Fruit fly (Drosophila melanogaster) whole organism, embryonic: ENCODE measurements around the gene Prp3.
A peak's percentile ranks its signal among the peaks of the same experiment; 100 is the strongest.

Source experiments
- Aef1 ChIP-seq: fragments of 200-800 bp; sonication (Bioruptor generic); IDR thresholded peaks from 3 replicates; pipeline ENCODE4 v1.3.6; 2022; ENCODE audit warnings: missing biosample characterization, missing genetic modification characterization
- CG10274 ChIP-seq: fragments of 200-800 bp; sonication (Bioruptor generic); optimal IDR thresholded peaks from 3 replicates; lab custom pipeline; 2017; ENCODE audit warnings: missing biosample characterization, mild to moderate bottlenecking, missing genetic modification characterization
- CG10321 ChIP-seq: fragments of 200-800 bp; sonication (Bioruptor generic); IDR thresholded peaks from 2 replicates; pipeline ENCODE4 v1.3.6; 2022; ENCODE audit warnings: missing biosample characterization, missing genetic modification characterization
- CG10431 ChIP-seq: fragments of 200-800 bp; sonication (Bioruptor generic); optimal IDR thresholded peaks from 3 replicates; lab custom pipeline; 2018; ENCODE audit warnings: missing biosample characterization, mild to moderate bottlenecking, missing genetic modification characterization
- CG10654 ChIP-seq: fragments of 200-800 bp; sonication (Bioruptor generic); optimal IDR thresholded peaks from 2 replicates; lab custom pipeline; 2016; ENCODE audit warnings: missing biosample characterization, missing genetic modification characterization
- CG14710 ChIP-seq: fragments of 200-800 bp; sonication (Bioruptor generic); optimal IDR thresholded peaks from 3 replicates; lab custom pipeline; 2019; ENCODE audit warnings: missing biosample characterization, mild to moderate bottlenecking, missing genetic modification characterization, moderate library complexity
- CG16779 ChIP-seq: fragments of 200-800 bp; sonication (Bioruptor generic); IDR thresholded peaks from 2 replicates; pipeline ENCODE4 v1.3.6; 2022; ENCODE audit warnings: missing biosample characterization, missing genetic modification characterization
- CG30431 ChIP-seq: fragments of 200-800 bp; sonication (Bioruptor generic); optimal IDR thresholded peaks from 2 replicates; lab custom pipeline; 2017; ENCODE audit warnings: missing biosample characterization, missing genetic modification characterization
- CG33557 ChIP-seq: fragments of 200-800 bp; sonication (Bioruptor generic); optimal IDR thresholded peaks from 2 replicates; lab custom pipeline; 2019; ENCODE audit warnings: missing biosample characterization, mild to moderate bottlenecking, missing genetic modification characterization, moderate library complexity
- CG3407 ChIP-seq: fragments of 200-800 bp; sonication (Bioruptor generic); optimal IDR thresholded peaks from 2 replicates; lab custom pipeline; 2018; ENCODE audit warnings: missing biosample characterization, mild to moderate bottlenecking, missing genetic modification characterization
- CG34224 ChIP-seq: fragments of 200-800 bp; sonication (Bioruptor generic); IDR thresholded peaks from 3 replicates; pipeline ENCODE4 v1.3.6; 2022; ENCODE audit warnings: missing biosample characterization, missing genetic modification characterization; ENCODE audit not compliant: partially characterized antibody
- CG3838 ChIP-seq: fragments of 200-800 bp; sonication (Bioruptor generic); optimal IDR thresholded peaks from 3 replicates; lab custom pipeline; 2016; ENCODE audit warnings: missing biosample characterization, missing genetic modification characterization
- CG4617 ChIP-seq: fragments of 200-800 bp; sonication (Bioruptor generic); optimal IDR thresholded peaks from 3 replicates; lab custom pipeline; 2016; ENCODE audit warnings: missing biosample characterization, missing genetic modification characterization, borderline replicate concordance
- CG5245 ChIP-seq: fragments of 200-800 bp; sonication (Bioruptor generic); optimal IDR thresholded peaks from 3 replicates; lab custom pipeline; 2016; ENCODE audit warnings: missing biosample characterization, missing genetic modification characterization
- CG6689 ChIP-seq: fragments of 200-800 bp; sonication (Bioruptor generic); IDR thresholded peaks from 2 replicates; pipeline ENCODE4 v1.3.6; 2022; ENCODE audit warnings: missing biosample characterization, missing genetic modification characterization
- CG6765 ChIP-seq: fragments of 200-800 bp; sonication (Bioruptor generic); optimal IDR thresholded peaks from 3 replicates; lab custom pipeline; 2017; ENCODE audit warnings: missing biosample characterization, mild to moderate bottlenecking, missing genetic modification characterization
- CG8478 ChIP-seq: fragments of >200 bp; optimal IDR thresholded peaks from 2 replicates; lab custom pipeline; 2018
- CG9609 ChIP-seq: fragments of 200-800 bp; sonication (Bioruptor generic); optimal IDR thresholded peaks from 3 replicates; lab custom pipeline; 2016; ENCODE audit warnings: missing biosample characterization, missing genetic modification characterization
- CoRest ChIP-seq: fragments of 200-800 bp; sonication (Bioruptor generic); optimal IDR thresholded peaks from 3 replicates; lab custom pipeline; 2018; ENCODE audit warnings: missing biosample characterization, mild to moderate bottlenecking, missing genetic modification characterization, moderate library complexity
- D19A ChIP-seq: fragments of 200-800 bp; optimal IDR thresholded peaks from 3 replicates; lab custom pipeline; 2019; ENCODE audit warnings: missing biosample characterization, mild to moderate bottlenecking, missing genetic modification characterization, moderate library complexity
- Dip2 ChIP-seq: fragments of 200-800 bp; sonication (Bioruptor generic); IDR thresholded peaks from 2 replicates; pipeline ENCODE4 v1.3.6; 2022; ENCODE audit warnings: missing biosample characterization, missing genetic modification characterization
- Dref ChIP-seq: fragments of 200-800 bp; sonication (Bioruptor generic); IDR thresholded peaks from 2 replicates; pipeline ENCODE4 v1.3.6; 2022; ENCODE audit warnings: missing biosample characterization, missing genetic modification characterization
- E2f1 ChIP-seq: fragments of 200-800 bp; sonication (Bioruptor generic); IDR thresholded peaks from 2 replicates; pipeline ENCODE4 v1.3.6; 2022; ENCODE audit warnings: missing biosample characterization, missing genetic modification characterization
- HLH3B ChIP-seq: fragments of 200-800 bp; sonication (Bioruptor generic); IDR thresholded peaks from 2 replicates; pipeline ENCODE4 v1.3.6; 2022; ENCODE audit warnings: missing biosample characterization, missing genetic modification characterization
- Pdp1 ChIP-seq, 2 experiments: fragments of 200-800 bp; sonication (Bioruptor generic); optimal IDR thresholded peaks; 3 replicates each; lab custom pipeline; 2016; ENCODE audit warnings: missing biosample characterization in 2 of 2, missing genetic modification characterization in 2 of 2, mild to moderate bottlenecking in 1 of 2, moderate library complexity in 1 of 2
- Sox102F ChIP-seq: fragments of 200-800 bp; sonication (Bioruptor generic); optimal IDR thresholded peaks from 2 replicates; lab custom pipeline; 2018; ENCODE audit warnings: missing biosample characterization, mild to moderate bottlenecking, missing genetic modification characterization, moderate library complexity
- Taf1 ChIP-seq: fragments of 200-800 bp; sonication (Bioruptor generic); IDR thresholded peaks from 2 replicates; pipeline ENCODE4 v1.3.6; 2022; ENCODE audit warnings: missing biosample characterization, missing genetic modification characterization
- Trl ChIP-seq, 3 experiments: fragments of >200 bp in 2 of 3; fragments of 200-800 bp in 1 of 3; sonication (Bioruptor generic) in 1 of 3; optimal IDR thresholded peaks; 2 replicates in 1 of 3; 3 replicates in 2 of 3; lab custom pipeline; 2016 to 2017; ENCODE audit warnings: missing biosample characterization in 1 of 3, missing genetic modification characterization in 1 of 3
- Vsx1 ChIP-seq: fragments of 200-800 bp; sonication (Bioruptor generic); optimal IDR thresholded peaks from 2 replicates; lab custom pipeline; 2017; ENCODE audit warnings: missing biosample characterization, mild to moderate bottlenecking, missing genetic modification characterization, missing genetic modification reagents
- ac ChIP-seq: fragments of 200-800 bp; sonication (Bioruptor generic); optimal IDR thresholded peaks from 3 replicates; lab custom pipeline; 2017; ENCODE audit warnings: missing biosample characterization, mild to moderate bottlenecking, missing genetic modification characterization
- al ChIP-seq: fragments of 200-800 bp; sonication (Bioruptor generic); IDR thresholded peaks from 2 replicates; pipeline ENCODE4 v1.3.6; 2022; ENCODE audit warnings: missing biosample characterization, missing genetic modification characterization
- amos ChIP-seq: fragments of 200-800 bp; sonication (Bioruptor generic); IDR thresholded peaks from 2 replicates; pipeline ENCODE4 v1.3.6; 2022; ENCODE audit warnings: missing biosample characterization, missing genetic modification characterization; ENCODE audit not compliant: partially characterized antibody
- ase ChIP-seq: fragments of 200-800 bp; sonication (Bioruptor generic); IDR thresholded peaks from 3 replicates; pipeline ENCODE4 v1.3.6; 2022; ENCODE audit warnings: missing biosample characterization, missing genetic modification characterization
- cg ChIP-seq: fragments of 200-800 bp; sonication (Bioruptor generic); optimal IDR thresholded peaks from 3 replicates; lab custom pipeline; 2019; ENCODE audit warnings: missing biosample characterization, mild to moderate bottlenecking, missing genetic modification characterization, moderate library complexity
- chif ChIP-seq, 2 experiments: fragments of 200-800 bp; sonication (Bioruptor generic); optimal IDR thresholded peaks; 3 replicates each; lab custom pipeline; 2016; ENCODE audit warnings: missing biosample characterization in 2 of 2, missing genetic modification characterization in 2 of 2
- da ChIP-seq: fragments of 200-800 bp; sonication (Bioruptor generic); optimal IDR thresholded peaks from 2 replicates; lab custom pipeline; 2016; ENCODE audit warnings: missing biosample characterization, missing genetic modification characterization
- dysf ChIP-seq: fragments of 200-800 bp; sonication (Bioruptor generic); IDR thresholded peaks from 3 replicates; pipeline ENCODE4 v1.3.6; 2022; ENCODE audit warnings: missing biosample characterization, missing genetic modification characterization
- exex ChIP-seq: fragments of 200-800 bp; sonication (Bioruptor generic); optimal IDR thresholded peaks from 4 replicates; lab custom pipeline; 2018; ENCODE audit warnings: missing biosample characterization, mild to moderate bottlenecking, missing genetic modification characterization, moderate library complexity
- kah ChIP-seq: fragments of 200-800 bp; sonication (Bioruptor generic); optimal IDR thresholded peaks from 2 replicates; lab custom pipeline; 2018; ENCODE audit warnings: missing biosample characterization, mild to moderate bottlenecking, missing genetic modification characterization
- knrl ChIP-seq: fragments of 200-800 bp; sonication (Bioruptor generic); IDR thresholded peaks from 3 replicates; pipeline ENCODE4 v1.3.6; 2022; ENCODE audit warnings: missing biosample characterization, missing genetic modification characterization; ENCODE audit not compliant: partially characterized antibody
- lilli ChIP-seq: fragments of 200-800 bp; sonication (Bioruptor generic); optimal IDR thresholded peaks from 3 replicates; lab custom pipeline; 2016; ENCODE audit warnings: missing biosample characterization, missing genetic modification characterization
- lov ChIP-seq, 2 experiments: fragments of 200-800 bp in 1 of 2; fragments of >200 bp in 1 of 2; sonication (Bioruptor generic) in 1 of 2; IDR thresholded peaks in 1 of 2; optimal IDR thresholded peaks in 1 of 2; 2 replicates in 1 of 2; 3 replicates in 1 of 2; pipeline versions ENCODE4 v1.3.6 to Lab custom; 2017 to 2022; ENCODE audit warnings: missing biosample characterization in 1 of 2, missing genetic modification characterization in 1 of 2
- mirr ChIP-seq: fragments of 200-800 bp; sonication (Bioruptor generic); optimal IDR thresholded peaks from 3 replicates; lab custom pipeline; 2018; ENCODE audit warnings: missing biosample characterization, mild to moderate bottlenecking, missing genetic modification characterization
- onecut ChIP-seq: fragments of 200-800 bp; sonication (Bioruptor generic); IDR thresholded peaks from 2 replicates; pipeline ENCODE4 v1.3.6; 2022; ENCODE audit warnings: missing biosample characterization, missing genetic modification characterization
- otp ChIP-seq: fragments of 200-800 bp; sonication (Bioruptor generic); IDR thresholded peaks from 3 replicates; pipeline ENCODE4, ENCODE4 v1.3.6; 2022; ENCODE audit warnings: missing biosample characterization, missing genetic modification characterization
- pita ChIP-seq: fragments of 200-800 bp; sonication (Bioruptor generic); optimal IDR thresholded peaks from 2 replicates; lab custom pipeline; 2017; ENCODE audit warnings: missing biosample characterization, mild to moderate bottlenecking, missing genetic modification characterization
- sima ChIP-seq: fragments of 200-800 bp; sonication (Bioruptor generic); optimal IDR thresholded peaks from 2 replicates; lab custom pipeline; 2016; ENCODE audit warnings: missing biosample characterization, missing genetic modification characterization
- slp2 ChIP-seq: fragments of 200-800 bp; sonication (Bioruptor generic); optimal IDR thresholded peaks from 2 replicates; lab custom pipeline; 2016; ENCODE audit warnings: missing biosample characterization, missing genetic modification characterization
- tna ChIP-seq: fragments of 200-800 bp; sonication (Bioruptor generic); IDR thresholded peaks from 2 replicates; pipeline ENCODE4 v1.3.6; 2022; ENCODE audit warnings: missing biosample characterization, missing genetic modification characterization; ENCODE audit not compliant: partially characterized antibody
- zf30C ChIP-seq: fragments of 200-800 bp; sonication (Bioruptor generic); optimal IDR thresholded peaks from 3 replicates; lab custom pipeline; 2018; ENCODE audit warnings: missing biosample characterization, mild to moderate bottlenecking, missing genetic modification characterization

The Prp3 gene

DNA sequence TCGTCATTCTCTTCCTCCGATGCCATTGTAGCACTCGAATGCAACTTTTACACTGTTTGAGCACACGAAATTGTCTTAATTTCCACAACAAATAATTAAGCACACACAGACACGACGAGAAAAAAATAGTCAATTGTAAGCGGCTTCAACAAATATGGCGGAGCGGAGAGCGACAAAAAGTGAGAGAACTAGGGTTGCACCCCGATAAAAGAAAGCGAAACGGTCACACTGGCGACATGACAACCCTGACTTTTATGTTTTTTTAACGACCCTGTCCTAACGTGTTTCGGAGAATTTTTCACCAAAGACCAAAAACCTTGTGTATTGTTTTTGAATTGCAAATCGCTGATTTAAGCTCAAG, at the start of gene Prp3, which contains the start of gene Mi-2 (continued):
- TF ChIP-seq tna (GFP tag; lab: Robert Waterston, UW) (no peak), Vsx1 (GFP tag; lab: Kevin White, UChicago) (no peak), cg (GFP tag; lab: Kevin White, UChicago) (peak; percentile 33), onecut (peak; percentile 15; the same call in 1 of the 2 replicates), Aef1 (GFP tag; lab: Robert Waterston, UW) (no peak), lilli (GFP tag; lab: Kevin White, UChicago) (peak; percentile 6), CG10321 (GFP tag; lab: Robert Waterston, UW) (peak; percentile 51; the same call in 1 of the 2 replicates), mirr (GFP tag; lab: Kevin White, UChicago) (no peak), chif (GFP tag; optimal IDR thresholded peaks at IDR 0.05; lab: Kevin White, UChicago) (no peak), CG30431 (GFP tag; lab: Kevin White, UChicago) (no peak), CG4617 (GFP tag; lab: Kevin White, UChicago) (peak; percentile 95), Sox102F (GFP tag; lab: Kevin White, UChicago) (no peak), kah (GFP tag; lab: Kevin White, UChicago) (peak; percentile 20), sima (GFP tag; lab: Kevin White, UChicago) (no peak), CG3838 (GFP tag; lab: Kevin White, UChicago) (no peak), ase (no peak), ac (GFP tag; lab: Kevin White, UChicago) (no peak), CG34224 (peak; percentile 40; the same call in 1 of the 3 replicates), CG10274 (GFP tag; lab: Kevin White, UChicago) (no peak), Dip2 (no peak), CG5245 (GFP tag; lab: Kevin White, UChicago) (no peak), CG3407 (GFP tag; lab: Kevin White, UChicago) (peak; percentile 3), CoRest (tag; lab: Kevin White, UChicago) (peak; percentile 10), CG10654 (GFP tag; lab: Kevin White, UChicago) (no peak), slp2 (GFP tag; lab: Kevin White, UChicago) (no peak), Taf1 (GFP tag; lab: Robert Waterston, UW) (no peak), CG9609 (GFP tag; lab: Kevin White, UChicago) (no peak), amos (GFP tag; lab: Robert Waterston, UW) (peak; percentile 37; the same call in 1 of the 2 replicates), al (GFP tag; lab: Robert Waterston, UW) (no peak), CG6765 (GFP tag; lab: Kevin White, UChicago) (no peak), E2f1 (GFP tag; lab: Robert Waterston, UW) (0 out of 2 replicates have a peak, but pooled peaks have one; percentile 14), CG10431 (GFP tag; lab: Kevin White, UChicago) (no peak), otp (no peak), dysf (GFP tag; lab: Robert Waterston, UW) (no peak), knrl (GFP tag; lab: Robert Waterston, UW) (peak; percentile 19; the same call in 1 of the 3 replicates), Pdp1 (GFP tag; optimal IDR thresholded peaks at IDR 0.05; lab: Kevin White, UChicago) (peak in 1 of 2 experiments; percentile 31), da (GFP tag; lab: Kevin White, UChicago) (no peak), pita (GFP tag; lab: Kevin White, UChicago) (no peak), lov (optimal IDR thresholded peaks at IDR 0.05; lab: Kevin White, UChicago) (no peak), lov (GFP tag; IDR thresholded peaks at IDR 0.05; lab: Robert Waterston, UW) (no peak), exex (tag; lab: Kevin White, UChicago) (no peak), CG16779 (no peak), HLH3B (GFP tag; lab: Robert Waterston, UW) (no peak), CG6689 (no peak), zf30C (peak; percentile 64), CG33557 (GFP tag; lab: Kevin White, UChicago) (peak; percentile 20), CG8478 (lab: Kevin White, UChicago) (no peak), Trl (optimal IDR thresholded peaks at IDR 0.05; lab: Kevin White, UChicago) (peak in 1 of 2 experiments; percentile 80), Trl (GFP tag; optimal IDR thresholded peaks at IDR 0.05; lab: Kevin White, UChicago) (peak; percentile 74), Dref (peak; percentile 83), D19A (peak; percentile 80), CG14710 (tag; lab: Kevin White, UChicago) (peak; percentile 57)
